Worm (Caenorhabditis elegans) whole organism, young adult: ENCODE data around the gene C17H11.5.

Source experiments
- B0019.2 ChIP-seq: fragments of 200-800 bp; sonication (Bioruptor generic); conservative IDR thresholded peaks from 2 replicates; pipeline ENCODE4 v1.3.6; 2022; ENCODE audit warnings: missing genetic modification reagents, missing genetic modification characterization, missing compliant biosample characterization
- C17E4.6 ChIP-seq: fragments of 200-800 bp; sonication (Bioruptor generic); IDR thresholded peaks from 2 replicates; pipeline ENCODE4 v1.3.6; 2022; ENCODE audit warnings: missing genetic modification reagents, missing genetic modification characterization, missing compliant biosample characterization
- D2030.7 ChIP-seq: fragments of 200-800 bp; sonication (Bioruptor generic); IDR thresholded peaks from 2 replicates; pipeline ENCODE4 v1.3.6; 2022; ENCODE audit warnings: missing genetic modification reagents, missing genetic modification characterization, missing compliant biosample characterization
- F23B12.7 ChIP-seq: sonication (generic microtip); optimal IDR thresholded peaks from 2 replicates; lab custom pipeline; 2017; ENCODE audit warnings: missing genetic modification characterization, mild to moderate bottlenecking, missing compliant biosample characterization, antibody characterized with exemption, moderate library complexity; ENCODE audit not compliant: insufficient read depth
- F33H1.4 ChIP-seq: fragments of 200-800 bp; sonication (Bioruptor generic); IDR thresholded peaks from 2 replicates; pipeline ENCODE4 v1.3.6; 2022; ENCODE audit warnings: missing genetic modification reagents, missing genetic modification characterization, missing compliant biosample characterization
- F39B2.1 ChIP-seq: fragments of 200-800 bp; sonication (Bioruptor generic); IDR thresholded peaks from 2 replicates; pipeline ENCODE4 v1.3.6; 2022; ENCODE audit warnings: missing genetic modification reagents, missing genetic modification characterization, missing compliant biosample characterization
- T26A5.8 ChIP-seq: sonication (generic microtip); optimal IDR thresholded peaks from 2 replicates; lab custom pipeline; 2016; ENCODE audit warnings: missing genetic modification characterization, missing compliant biosample characterization
- Y53F4B.3 ChIP-seq: fragments of 200-800 bp; sonication (Bioruptor generic); IDR thresholded peaks from 2 replicates; pipeline ENCODE4 v1.3.6; 2022; ENCODE audit warnings: missing genetic modification reagents, missing genetic modification characterization, missing compliant biosample characterization
- atf-7 ChIP-seq: sonication (generic microtip); optimal IDR thresholded peaks from 2 replicates; lab custom pipeline; 2017; ENCODE audit warnings: mild to moderate bottlenecking, missing genetic modification characterization, missing compliant biosample characterization
- athp-1 ChIP-seq: sonication (generic microtip); optimal IDR thresholded peaks from 2 replicates; lab custom pipeline; 2017; ENCODE audit warnings: mild to moderate bottlenecking, missing genetic modification characterization, missing compliant biosample characterization
- cebp-1 ChIP-seq, 2 experiments: fragments of 200-800 bp in 1 of 2; sonication (Bioruptor generic) in 1 of 2; sonication (generic microtip) in 1 of 2; IDR thresholded peaks in 1 of 2; optimal IDR thresholded peaks in 1 of 2; 2 replicates each; pipeline versions ENCODE4 v1.3.6 to Lab custom; 2017 to 2022; ENCODE audit warnings: missing compliant biosample characterization in 2 of 2, missing genetic modification characterization in 2 of 2, mild to moderate bottlenecking in 1 of 2, missing genetic modification reagents in 1 of 2, moderate library complexity in 1 of 2
- ceh-58 ChIP-seq: fragments of 200-800 bp; sonication (Bioruptor generic); IDR thresholded peaks from 2 replicates; pipeline ENCODE4 v1.3.6; 2022; ENCODE audit warnings: missing genetic modification characterization, missing compliant biosample characterization
- ceh-91 ChIP-seq: fragments of 200-800 bp; sonication (Bioruptor generic); IDR thresholded peaks from 2 replicates; pipeline ENCODE4 v1.3.6; 2022; ENCODE audit warnings: missing genetic modification reagents, missing genetic modification characterization, missing compliant biosample characterization
- dpl-1 ChIP-seq: fragments of 150-350 bp; optimal IDR thresholded peaks from 2 replicates; lab custom pipeline; 2014; ENCODE audit warnings: missing biosample characterization, missing genetic modification reagents, missing genetic modification characterization
- egl-18 ChIP-seq: fragments of 200-800 bp; sonication (Bioruptor generic); IDR thresholded peaks from 2 replicates; pipeline ENCODE4 v1.3.6; 2022; ENCODE audit warnings: missing genetic modification reagents, missing genetic modification characterization, missing compliant biosample characterization
- egrh-3 ChIP-seq: fragments of 200-800 bp; sonication (Bioruptor generic); IDR thresholded peaks from 2 replicates; pipeline ENCODE4 v1.3.6; 2022; ENCODE audit warnings: missing genetic modification reagents, missing genetic modification characterization, missing compliant biosample characterization
- ekl-4 ChIP-seq: fragments of 200-800 bp; sonication (Bioruptor generic); IDR thresholded peaks from 2 replicates; pipeline ENCODE4 v1.3.6; 2022; ENCODE audit warnings: missing genetic modification reagents, missing genetic modification characterization, missing compliant biosample characterization
- him-1 ChIP-seq: sonication (generic microtip); optimal IDR thresholded peaks from 2 replicates; lab custom pipeline; 2016; ENCODE audit warnings: missing genotype, missing genetic modification reagents, missing genetic modification characterization, missing compliant biosample characterization
- hsf-1 ChIP-seq: fragments of 200-800 bp; sonication (Bioruptor generic); IDR thresholded peaks from 2 replicates; pipeline ENCODE4 v1.3.6; 2022; ENCODE audit warnings: missing genetic modification reagents, missing genetic modification characterization, missing compliant biosample characterization
- let-607 ChIP-seq, 2 experiments: fragments of 200-800 bp in 1 of 2; sonication (Bioruptor generic) in 1 of 2; sonication (generic microtip) in 1 of 2; optimal IDR thresholded peaks; 2 replicates each; lab custom pipeline; 2016 to 2018; ENCODE audit warnings: mild to moderate bottlenecking in 2 of 2, missing compliant biosample characterization in 2 of 2, missing genetic modification characterization in 2 of 2, moderate library complexity in 2 of 2, missing genotype in 1 of 2
- madf-3 ChIP-seq: fragments of 200-800 bp; sonication (Bioruptor generic); IDR thresholded peaks from 2 replicates; pipeline ENCODE4 v1.3.6; 2022; ENCODE audit warnings: missing genetic modification reagents, missing genetic modification characterization, missing compliant biosample characterization
- nfya-2 ChIP-seq: fragments of 200-800 bp; sonication (Bioruptor generic); IDR thresholded peaks from 2 replicates; pipeline ENCODE4 v1.3.6; 2022; ENCODE audit warnings: missing genetic modification reagents, missing genetic modification characterization, missing compliant biosample characterization
- nfyb-1 ChIP-seq: fragments of 200-800 bp; sonication (Bioruptor generic); IDR thresholded peaks from 2 replicates; pipeline ENCODE4 v1.3.6; 2022; ENCODE audit warnings: missing genetic modification reagents, missing genetic modification characterization, missing compliant biosample characterization
- nhr-120 ChIP-seq: fragments of 200-800 bp; sonication (Bioruptor generic); IDR thresholded peaks from 2 replicates; pipeline ENCODE4 v1.3.6; 2022; ENCODE audit warnings: missing genetic modification characterization, missing compliant biosample characterization
- nhr-80 ChIP-seq: sonication (generic microtip); optimal IDR thresholded peaks from 2 replicates; lab custom pipeline; 2016; ENCODE audit warnings: missing genetic modification characterization, missing compliant biosample characterization
- nhr-90 ChIP-seq: sonication (generic microtip); optimal IDR thresholded peaks from 2 replicates; lab custom pipeline; 2016; ENCODE audit warnings: missing genotype, mild to moderate bottlenecking, missing genetic modification characterization, missing compliant biosample characterization
- pbrm-1 ChIP-seq: fragments of 200-800 bp; sonication (Bioruptor generic); IDR thresholded peaks from 2 replicates; pipeline ENCODE4 v1.3.6; 2022; ENCODE audit warnings: missing genetic modification reagents, missing genetic modification characterization, missing compliant biosample characterization
- pha-4 ChIP-seq: fragments of 150-350 bp; sonication (generic microtip); optimal IDR thresholded peaks from 2 replicates; lab custom pipeline; 2014; ENCODE audit warnings: missing biosample characterization, missing genetic modification reagents, missing genetic modification characterization
- snpc-4 ChIP-seq, 5 experiments: fragments of 150-350 bp in 1 of 5; sonication (generic microtip) in 4 of 5; optimal IDR thresholded peaks; 2 replicates each; lab custom pipeline; 2014 to 2018; ENCODE audit warnings: missing genetic modification characterization in 5 of 5, missing biosample characterization in 3 of 5, antibody characterized with exemption in 2 of 5, mild to moderate bottlenecking in 2 of 5, missing compliant biosample characterization in 2 of 5, missing genotype in 2 of 5, moderate library complexity in 2 of 5, missing genetic modification reagents in 1 of 5
- tbp1 ChIP-seq: fragments of 200-800 bp; sonication (Bioruptor generic); optimal IDR thresholded peaks from 2 replicates; lab custom pipeline; 2018; ENCODE audit warnings: mild to moderate bottlenecking, missing genetic modification characterization, missing compliant biosample characterization
- zfh-2 ChIP-seq: fragments of 200-800 bp; sonication (Bioruptor generic); conservative IDR thresholded peaks from 2 replicates; pipeline ENCODE4 v1.3.6; 2022; ENCODE audit warnings: missing genetic modification reagents, missing genetic modification characterization, missing compliant biosample characterization
- ztf-25 ChIP-seq: fragments of 200-800 bp; sonication (Bioruptor generic); IDR thresholded peaks from 2 replicates; pipeline ENCODE4 v1.3.6; 2022; ENCODE audit warnings: missing genetic modification reagents, missing genetic modification characterization, missing compliant biosample characterization

Gene C17H11.5

DNA sequence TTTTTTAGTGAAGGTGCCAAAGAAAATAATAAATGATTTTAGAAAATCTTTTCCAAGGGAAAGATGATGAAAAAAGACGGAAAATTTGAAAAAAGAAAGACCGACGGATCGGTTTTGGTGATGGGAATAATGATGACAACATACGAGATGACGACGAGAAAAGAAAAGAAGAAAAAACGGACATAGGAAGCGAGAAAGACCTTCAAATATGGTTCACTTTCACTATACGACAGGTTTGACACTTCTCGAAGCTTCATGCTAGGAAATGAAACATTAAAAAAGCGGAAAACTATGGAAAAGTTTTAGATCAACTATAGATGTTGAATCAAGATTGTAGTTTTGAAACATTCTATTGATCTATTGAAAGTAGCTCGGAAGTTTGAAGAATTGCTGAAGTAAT is 15.3 kb upstream of the C17H11.5 start:
- TF ChIP-seq Y53F4B.3 (GFP tag; lab: Robert Waterston, UW) (no peak), pha-4 (tag; lab: Kevin White, UChicago) (no peak), nfya-2 (GFP tag; lab: Robert Waterston, UW) (no peak), athp-1 (no peak), him-1 (tag; lab: Kevin White, UChicago) (no peak), F23B12.7 (tag; lab: Kevin White, UChicago) (no peak)

DNA sequence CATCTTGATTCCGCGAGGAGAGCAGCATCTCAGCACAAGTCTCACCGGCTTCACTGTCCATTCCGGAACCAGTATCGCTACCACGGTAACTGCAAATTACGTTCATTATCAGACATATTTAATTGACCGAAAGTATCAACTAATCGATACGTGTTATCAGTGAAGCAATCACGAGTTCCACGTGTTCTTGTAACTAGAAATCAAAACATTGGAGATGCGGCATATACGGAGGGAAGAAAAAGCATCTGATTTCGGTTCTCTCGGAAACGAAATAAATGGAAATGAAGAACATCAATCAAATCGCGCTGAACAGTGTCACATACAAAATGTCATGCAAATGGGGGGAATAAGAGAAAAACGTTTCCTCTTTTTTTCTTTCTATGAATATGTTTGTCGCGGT is 8.3 kb upstream of the C17H11.5 start:
- TF ChIP-seq pbrm-1 (GFP tag; lab: Robert Waterston, UW) (no peak), hsf-1 (GFP tag; lab: Robert Waterston, UW) (no peak), nhr-80 (tag; lab: Kevin White, UChicago) (peak; percentile 59), egrh-3 (GFP tag; lab: Robert Waterston, UW) (no peak), nhr-90 (tag; lab: Kevin White, UChicago) (no peak), F39B2.1 (GFP tag; lab: Robert Waterston, UW) (no peak), nfya-2 (GFP tag; lab: Robert Waterston, UW) (no peak), cebp-1 (GFP tag; IDR thresholded peaks at IDR 0.05; lab: Robert Waterston, UW) (no peak), cebp-1 (tag; optimal IDR thresholded peaks at IDR 0.05; lab: Kevin White, UChicago) (peak; percentile 16), let-607 (tag; optimal IDR thresholded peaks at IDR 0.05; lab: Kevin White, UChicago) (peak; percentile 53 to 65), C17E4.6 (GFP tag; lab: Robert Waterston, UW) (no peak), T26A5.8 (tag; lab: Kevin White, UChicago) (no peak), D2030.7 (GFP tag; lab: Robert Waterston, UW) (no peak), atf-7 (no peak), snpc-4 (GFP tag; optimal IDR thresholded peaks at IDR 0.05; lab: Kevin White, UChicago) (no peak), snpc-4 (tag; optimal IDR thresholded peaks at IDR 0.05; lab: Kevin White, UChicago) (no peak), tbp1 (GFP tag; lab: Kevin White, UChicago) (peak; percentile 7), dpl-1 (GFP tag; lab: Kevin White, UChicago) (no peak)

DNA sequence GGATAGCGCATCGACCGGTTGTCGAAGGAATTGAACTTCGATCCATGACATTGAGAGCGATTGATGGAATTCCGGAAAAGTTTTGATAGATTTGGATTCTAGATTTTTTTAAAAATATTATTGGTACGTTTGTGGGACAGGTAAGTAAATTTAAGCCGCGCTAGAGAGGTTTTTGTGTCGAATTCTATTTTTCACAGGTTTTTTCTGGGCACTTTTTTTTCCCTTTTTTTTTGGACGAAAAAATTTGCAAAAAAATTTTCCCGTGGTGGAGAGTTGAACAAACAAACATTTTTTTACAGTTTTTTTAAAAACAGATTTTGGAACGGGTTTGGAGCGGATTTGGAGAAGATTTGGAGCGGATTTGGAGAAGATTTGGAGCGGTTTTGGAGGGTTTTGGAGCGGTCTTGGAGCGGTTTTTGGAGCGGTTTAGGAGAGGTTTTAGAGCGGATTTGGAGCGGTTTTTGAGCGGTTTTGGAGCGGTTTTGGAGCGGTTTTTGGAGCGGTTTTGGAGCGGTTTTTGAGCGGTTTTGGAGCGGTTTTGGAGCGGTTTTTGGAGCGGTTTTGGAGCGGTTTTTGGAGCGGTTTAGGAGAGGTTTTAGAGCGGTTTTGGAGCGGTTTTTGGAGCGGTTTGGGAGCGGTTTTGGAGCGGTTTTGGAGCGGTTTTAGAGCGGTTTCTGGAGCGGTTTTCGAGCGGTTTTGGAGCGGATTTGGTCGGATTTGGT is 3.2 kb downstream of the C17H11.5 start, which contains the start of gene C17H11.4:
C17H11.4 (minus strand) TSS at position 51 of the 722 bp plus-strand sequence.
- TF ChIP-seq egl-18 (0 out of 2 replicates have a peak, but pooled peaks have one; percentile 9), ceh-58 (GFP tag; lab: Robert Waterston, UW) (0 out of 2 replicates have a peak, but pooled peaks have one; percentile 4), zfh-2 (peak; percentile 68), egrh-3 (GFP tag; lab: Robert Waterston, UW) (peak; percentile 94), nfyb-1 (GFP tag; lab: Robert Waterston, UW) (peak; percentile 67), ztf-25 (GFP tag; lab: Robert Waterston, UW) (0 out of 2 replicates have a peak, but pooled peaks have one; percentile 36), nhr-120 (peak; percentile 67; the same call in 1 of the 2 replicates), ceh-91 (GFP tag; lab: Robert Waterston, UW) (peak; percentile 62; the same call in 1 of the 2 replicates), madf-3 (GFP tag; lab: Robert Waterston, UW) (peak; percentile 60; the same call in 1 of the 2 replicates), ekl-4 (peak; percentile 33; the same call in 1 of the 2 replicates), F33H1.4 (GFP tag; lab: Robert Waterston, UW) (peak; percentile 31; the same call in 1 of the 2 replicates), B0019.2 (peak; percentile 44; the same call in 1 of the 2 replicates)
